Worm (Caenorhabditis elegans): ENCODE data around the gene C46E10.1.

Gene C46E10.1

DNA sequence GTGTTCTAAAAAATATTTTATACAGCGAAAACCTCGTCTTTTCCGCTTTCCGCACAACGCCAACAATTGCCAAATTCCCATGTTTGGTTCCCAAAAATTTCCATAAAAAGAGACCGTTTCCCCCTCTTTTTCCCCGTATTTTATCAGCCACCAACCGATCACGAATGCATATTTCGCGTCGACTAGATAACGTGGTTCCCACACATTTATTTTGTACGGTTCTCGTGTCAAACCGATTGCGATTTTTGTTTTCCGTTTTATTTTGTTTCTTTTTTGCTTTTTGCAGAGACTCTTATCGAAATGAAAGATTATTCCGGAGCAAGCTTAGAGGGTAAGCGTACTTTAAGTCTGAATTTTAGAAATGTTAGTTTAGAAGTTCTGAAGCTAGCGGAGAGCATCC lies 3.0 kb upstream of the C46E10.1 start, which contains the start of gene C46E10.3:
C46E10.3 (plus strand) TSS at position 301 of the 400 bp plus-strand sequence.
- TF ChIP-seq ref-1 (GFP tag; conservative IDR thresholded peaks at IDR 0.05): no peak
- TF ChIP-seq cog-1 (tag; optimal IDR thresholded peaks at IDR 0.05): no peak
- no peak for TF ChIP-seq ztf-29 (GFP tag; IDR thresholded peaks at IDR 0.05)
- TF ChIP-seq ztf-23 (GFP tag; IDR thresholded peaks at IDR 0.05): no peak
- TF ChIP-seq klf-2 (GFP tag; conservative IDR thresholded peaks at IDR 0.05): no peak
- no peak for TF ChIP-seq tab-1 (GFP tag; IDR thresholded peaks at IDR 0.05)
- no peak for TF ChIP-seq flt-1 (GFP tag; IDR thresholded peaks at IDR 0.05)
- no peak for TF ChIP-seq med-1 (GFP tag; optimal IDR thresholded peaks at IDR 0.05; ENCODE audit: insufficient read depth)
- no peak for TF ChIP-seq T22C8.4 (GFP tag; IDR thresholded peaks at IDR 0.05)

DNA sequence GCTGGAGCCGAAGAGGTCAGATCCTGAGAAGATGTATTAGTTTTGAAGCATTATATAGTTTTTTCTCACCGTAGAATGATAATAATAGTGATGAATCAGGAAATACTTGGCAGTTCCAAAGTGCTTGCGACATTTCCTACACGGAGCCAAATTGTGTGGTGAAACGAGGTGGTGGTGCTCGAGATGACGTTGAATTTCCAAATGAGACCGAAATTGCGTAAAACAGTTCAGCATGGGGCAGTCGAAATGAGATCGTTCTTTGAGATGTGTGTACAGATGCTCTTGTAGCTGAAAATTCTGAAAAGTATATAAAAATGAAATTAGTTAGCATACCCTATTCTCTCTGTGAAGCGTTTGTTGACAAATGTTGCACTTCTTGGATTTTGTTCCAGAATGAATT lies 4.0 kb downstream of the C46E10.1 start, which contains the start of gene C46E10.8:
C46E10.8 (minus strand) TSS at position 101 of the 400 bp plus-strand sequence.
- TF ChIP-seq ztf-23 (GFP tag; IDR thresholded peaks at IDR 0.05) (no peak), flt-1 (GFP tag; IDR thresholded peaks at IDR 0.05) (no peak), T22C8.4 (GFP tag; IDR thresholded peaks at IDR 0.05) (no peak)

DNA sequence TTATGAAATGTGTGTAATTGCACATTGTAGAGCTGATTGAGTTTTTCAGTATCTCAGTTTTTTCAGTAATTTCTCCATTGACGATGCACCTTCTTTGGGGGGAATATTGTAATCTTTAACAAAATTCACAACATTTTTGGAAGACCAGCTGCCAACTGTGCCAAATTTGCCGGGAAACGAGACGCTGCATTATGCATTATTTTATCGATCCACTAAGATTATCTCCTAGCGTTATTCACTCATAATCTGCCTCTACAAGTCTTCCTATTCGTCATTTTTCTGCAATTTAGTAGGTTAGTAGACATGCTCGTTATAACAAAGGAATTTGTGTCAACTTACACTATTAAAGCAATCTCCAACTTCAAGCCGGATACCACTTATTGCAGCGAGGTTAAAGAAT lies 7.7 kb downstream of the C46E10.1 start, which contains the start of the genes sdz-12 and bath-31:
sdz-12 (minus strand) TSS at position 101 of the 400 bp plus-strand sequence.
bath-31 (plus strand) TSS at position 251 of the 400 bp plus-strand sequence.
- TF ChIP-seq ref-1 (GFP tag; conservative IDR thresholded peaks at IDR 0.05): no peak
- TF ChIP-seq flt-1 (GFP tag; IDR thresholded peaks at IDR 0.05): no peak
- no peak for TF ChIP-seq tab-1 (GFP tag; IDR thresholded peaks at IDR 0.05)
- TF ChIP-seq T22C8.4 (GFP tag; IDR thresholded peaks at IDR 0.05): no peak
- TF ChIP-seq klf-2 (GFP tag; conservative IDR thresholded peaks at IDR 0.05): no peak
- no peak for TF ChIP-seq ztf-29 (GFP tag; IDR thresholded peaks at IDR 0.05)

- TF ChIP-seq tab-1 (GFP tag; IDR thresholded peaks at IDR 0.05): no peak
- no peak for TF ChIP-seq med-1 (GFP tag; optimal IDR thresholded peaks at IDR 0.05; ENCODE audit: insufficient read depth)
- TF ChIP-seq T22C8.4 (GFP tag; IDR thresholded peaks at IDR 0.05): no peak
- no peak for TF ChIP-seq flt-1 (GFP tag; IDR thresholded peaks at IDR 0.05)
- TF ChIP-seq ztf-23 (GFP tag; IDR thresholded peaks at IDR 0.05): no peak
- TF ChIP-seq ref-1 (GFP tag; conservative IDR thresholded peaks at IDR 0.05): no peak
- TF ChIP-seq ztf-29 (GFP tag; IDR thresholded peaks at IDR 0.05): no peak
- TF ChIP-seq klf-2 (GFP tag; conservative IDR thresholded peaks at IDR 0.05): no peak
- no peak for TF ChIP-seq cog-1 (tag; optimal IDR thresholded peaks at IDR 0.05)
Measured at ce11 chrII:3736893-3737375, 12.9 kb downstream of the C46E10.1 start, which contains the start of gene F12E12.6. Gene F12E12.6, minus strand, starts transcription at chrII:3736943.

DNA sequence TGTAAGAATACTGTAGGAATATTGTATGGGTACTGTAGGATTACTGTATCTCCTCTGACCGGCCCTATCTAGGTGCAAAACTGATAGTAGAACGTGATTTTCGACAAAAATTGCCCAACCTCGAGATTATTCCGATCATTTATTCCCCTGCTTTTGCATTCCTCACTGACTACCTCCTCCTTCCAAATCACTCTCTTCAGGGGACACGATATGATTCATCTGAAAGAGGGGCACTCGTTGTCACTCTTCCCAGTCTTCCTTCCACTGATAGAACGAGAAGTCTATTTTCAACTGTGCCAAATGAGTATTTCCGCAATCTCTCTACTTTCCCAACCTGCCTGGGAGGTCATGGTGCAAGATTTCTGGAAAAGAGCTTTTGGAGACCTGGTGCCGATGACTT lies 15.6 kb downstream of the C46E10.1 start, which contains the start of gene F12E12.2:
F12E12.2 (plus strand) TSS at position 301 of the 400 bp plus-strand sequence.
- TF ChIP-seq cog-1 (tag; optimal IDR thresholded peaks at IDR 0.05) (no peak), ztf-23 (GFP tag; IDR thresholded peaks at IDR 0.05) (no peak), med-1 (GFP tag; optimal IDR thresholded peaks at IDR 0.05; ENCODE audit: insufficient read depth) (no peak), ref-1 (GFP tag; conservative IDR thresholded peaks at IDR 0.05) (no peak), klf-2 (GFP tag; conservative IDR thresholded peaks at IDR 0.05) (no peak), T22C8.4 (GFP tag; IDR thresholded peaks at IDR 0.05) (no peak), flt-1 (GFP tag; IDR thresholded peaks at IDR 0.05) (no peak)

- no peak for TF ChIP-seq ztf-23 (GFP tag; IDR thresholded peaks at IDR 0.05)
- TF ChIP-seq ztf-29 (GFP tag; IDR thresholded peaks at IDR 0.05): no peak
- TF ChIP-seq cog-1 (tag; optimal IDR thresholded peaks at IDR 0.05): no peak
- TF ChIP-seq tab-1 (GFP tag; IDR thresholded peaks at IDR 0.05): no peak
- TF ChIP-seq flt-1 (GFP tag; IDR thresholded peaks at IDR 0.05): no peak
- TF ChIP-seq med-1 (GFP tag; optimal IDR thresholded peaks at IDR 0.05; ENCODE audit: insufficient read depth): no peak
- TF ChIP-seq ref-1 (GFP tag; conservative IDR thresholded peaks at IDR 0.05): no peak
- no peak for TF ChIP-seq klf-2 (GFP tag; conservative IDR thresholded peaks at IDR 0.05)
Measured at ce11 chrII:3741584-3741983, 17.6 kb downstream of the C46E10.1 start, which contains the start of gene F12E12.1. Gene F12E12.1, plus strand, starts transcription at chrII:3741884.

- TF ChIP-seq med-1 (GFP tag; optimal IDR thresholded peaks at IDR 0.05; ENCODE audit: insufficient read depth) (no peak), ztf-23 (GFP tag; IDR thresholded peaks at IDR 0.05) (no peak), flt-1 (GFP tag; IDR thresholded peaks at IDR 0.05) (no peak), ztf-29 (GFP tag; IDR thresholded peaks at IDR 0.05) (no peak), T22C8.4 (GFP tag; IDR thresholded peaks at IDR 0.05) (no peak), tab-1 (GFP tag; IDR thresholded peaks at IDR 0.05) (no peak), cog-1 (tag; optimal IDR thresholded peaks at IDR 0.05) (no peak), ref-1 (GFP tag; conservative IDR thresholded peaks at IDR 0.05) (no peak), klf-2 (GFP tag; conservative IDR thresholded peaks at IDR 0.05) (no peak)
Measured at ce11 chrII:3743684-3744200, 19.7 kb downstream of the C46E10.1 start, which contains the start of gene nta-1. Gene nta-1, minus strand, starts transcription at chrII:3743814.

- TF ChIP-seq ztf-23 (GFP tag; IDR thresholded peaks at IDR 0.05) (no peak), klf-2 (GFP tag; conservative IDR thresholded peaks at IDR 0.05) (no peak), flt-1 (GFP tag; IDR thresholded peaks at IDR 0.05) (no peak), tab-1 (GFP tag; IDR thresholded peaks at IDR 0.05) (no peak), ztf-29 (GFP tag; IDR thresholded peaks at IDR 0.05) (no peak)
Measured at ce11 chrII:3747405-3747804, 23.4 kb downstream of the C46E10.1 start, which contains the start of gene fbxb-92. Gene fbxb-92, minus strand, starts transcription at chrII:3747505.

DNA sequence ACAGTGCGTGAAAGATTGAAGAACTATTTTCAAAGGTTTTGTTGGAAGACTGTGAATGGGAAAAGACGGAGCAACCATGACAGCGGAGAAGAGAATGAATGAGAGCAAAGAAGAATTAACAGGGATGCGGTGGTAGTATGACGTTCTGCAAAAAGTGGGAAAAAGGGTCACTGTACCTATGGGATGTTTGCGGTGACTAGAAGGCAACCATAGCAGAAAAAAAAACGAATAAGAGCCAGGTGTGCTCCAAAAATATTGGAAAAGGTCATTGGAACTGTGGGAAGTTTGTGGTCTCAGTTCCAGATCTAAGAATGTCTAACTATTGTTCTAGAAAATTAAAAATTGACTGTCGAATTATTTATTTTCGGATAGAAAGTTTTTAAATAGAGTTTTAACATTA lies 24.7 kb downstream of the C46E10.1 start, which contains the start of gene fbxb-90:
fbxb-90 (minus strand) TSS at position 101 of the 400 bp plus-strand sequence.
- TF ChIP-seq cog-1 (tag; optimal IDR thresholded peaks at IDR 0.05) (no peak), klf-2 (GFP tag; conservative IDR thresholded peaks at IDR 0.05) (no peak), ztf-29 (GFP tag; IDR thresholded peaks at IDR 0.05) (no peak), ref-1 (GFP tag; conservative IDR thresholded peaks at IDR 0.05) (no peak), ztf-23 (GFP tag; IDR thresholded peaks at IDR 0.05) (no peak), flt-1 (GFP tag; IDR thresholded peaks at IDR 0.05) (no peak), tab-1 (GFP tag; IDR thresholded peaks at IDR 0.05) (no peak), med-1 (GFP tag; optimal IDR thresholded peaks at IDR 0.05; ENCODE audit: insufficient read depth) (no peak), T22C8.4 (GFP tag; IDR thresholded peaks at IDR 0.05) (no peak)

ce11 chrII:3750685-3751084 lies 26.7 kb downstream of the C46E10.1 start, which contains the start of gene fbxb-91:
Gene fbxb-91, minus strand, starts transcription at chrII:3750785.
- TF ChIP-seq klf-2 (GFP tag; conservative IDR thresholded peaks at IDR 0.05) (no peak), T22C8.4 (GFP tag; IDR thresholded peaks at IDR 0.05) (no peak), ztf-23 (GFP tag; IDR thresholded peaks at IDR 0.05) (no peak), med-1 (GFP tag; optimal IDR thresholded peaks at IDR 0.05; ENCODE audit: insufficient read depth) (no peak), tab-1 (GFP tag; IDR thresholded peaks at IDR 0.05) (no peak), ref-1 (GFP tag; conservative IDR thresholded peaks at IDR 0.05) (no peak), cog-1 (tag; optimal IDR thresholded peaks at IDR 0.05) (no peak), flt-1 (GFP tag; IDR thresholded peaks at IDR 0.05) (no peak), ztf-29 (GFP tag; IDR thresholded peaks at IDR 0.05) (no peak)
